Worm (Caenorhabditis elegans) whole organism, early embryonic: Measurements from ENCODE around the gene ZK1010.12.

Experiments used
- B0310.2 ChIP-seq: sonication (generic microtip); optimal IDR thresholded peaks from 2 replicates; lab custom pipeline; 2016; ENCODE audit warnings: mild to moderate bottlenecking, missing genetic modification characterization, missing compliant biosample characterization
- F13C5.2 ChIP-seq: sonication (generic microtip); optimal IDR thresholded peaks from 2 replicates; lab custom pipeline; 2017; ENCODE audit warnings: mild to moderate bottlenecking, missing genetic modification characterization, inconsistent platforms, missing compliant biosample characterization
- aly-1 ChIP-seq: sonication (generic microtip); optimal IDR thresholded peaks from 2 replicates; lab custom pipeline; 2016; ENCODE audit warnings: missing genetic modification characterization, missing compliant biosample characterization
- ama-1 ChIP-seq: fragments of 150-350 bp; optimal IDR thresholded peaks from 2 replicates; lab custom pipeline; 2014
- ceh-13 ChIP-seq: fragments of 200-800 bp; sonication (Bioruptor generic); optimal IDR thresholded peaks from 2 replicates; lab custom pipeline; 2018; ENCODE audit warnings: mild to moderate bottlenecking, missing genetic modification characterization, missing compliant biosample characterization
- ceh-36 ChIP-seq: sonication (generic microtip); optimal IDR thresholded peaks from 2 replicates; lab custom pipeline; 2016; ENCODE audit warnings: missing genetic modification characterization, inconsistent platforms, missing compliant biosample characterization
- ets-7 ChIP-seq: sonication (generic microtip); optimal IDR thresholded peaks from 2 replicates; lab custom pipeline; 2016; ENCODE audit warnings: missing genotype, missing genetic modification characterization, missing compliant biosample characterization
- flt-1 ChIP-seq: fragments of 200-800 bp; sonication (Bioruptor generic); IDR thresholded peaks from 2 replicates; pipeline ENCODE4 v1.3.6; 2022; ENCODE audit warnings: missing genetic modification characterization, missing compliant biosample characterization
- hmbx-1 ChIP-seq: sonication (generic microtip); optimal IDR thresholded peaks from 2 replicates; lab custom pipeline; 2016; ENCODE audit warnings: mild to moderate bottlenecking, missing genetic modification characterization, missing compliant biosample characterization
- hmg-4 ChIP-seq: fragments of 200-800 bp; sonication (Bioruptor generic); optimal IDR thresholded peaks from 2 replicates; lab custom pipeline; 2018; ENCODE audit warnings: mild to moderate bottlenecking, missing genetic modification characterization, missing compliant biosample characterization
- hnd-1 ChIP-seq: sonication (generic microtip); optimal IDR thresholded peaks from 2 replicates; lab custom pipeline; 2016; ENCODE audit warnings: missing genetic modification characterization, missing compliant biosample characterization
- pes-1 ChIP-seq: fragments of 200-800 bp; sonication (Bioruptor generic); IDR thresholded peaks from 2 replicates; pipeline ENCODE4 v1.3.6; 2022; ENCODE audit warnings: missing genetic modification reagents, missing genetic modification characterization, missing compliant biosample characterization
- scrt-1 ChIP-seq: fragments of 200-800 bp; sonication (Bioruptor generic); IDR thresholded peaks from 2 replicates; pipeline ENCODE4 v1.3.6; 2022; ENCODE audit warnings: missing genetic modification characterization, missing compliant biosample characterization
- sea-1 ChIP-seq: fragments of 200-800 bp; sonication (Bioruptor generic); conservative IDR thresholded peaks from 2 replicates; pipeline ENCODE4 v1.3.6; 2022; ENCODE audit warnings: missing genetic modification characterization, missing compliant biosample characterization
- tbx-11 ChIP-seq: fragments of 200-800 bp; sonication (Bioruptor generic); IDR thresholded peaks from 2 replicates; pipeline ENCODE4 v1.3.6; 2022; ENCODE audit warnings: missing genetic modification characterization, missing compliant biosample characterization
- tbx-37 ChIP-seq: fragments of 200-800 bp; sonication (Bioruptor generic); conservative IDR thresholded peaks from 2 replicates; pipeline ENCODE4 v1.3.6; 2022; ENCODE audit warnings: missing genetic modification reagents, missing genetic modification characterization, missing compliant biosample characterization
- tra-4 ChIP-seq: sonication (generic microtip); optimal IDR thresholded peaks from 2 replicates; lab custom pipeline; 2017; ENCODE audit warnings: missing genetic modification characterization, missing compliant biosample characterization

The ZK1010.12 gene

ce11 chrIII:13000457-13000856, 9.4 kb downstream of the ZK1010.12 start, which contains the start of gene ZK1010.8:
TSS of gene ZK1010.8 (minus strand) at chrIII:13000670.
- TF ChIP-seq flt-1 (GFP tag; lab: Robert Waterston, UW) (no peak), B0310.2 (tag; lab: Kevin White, UChicago) (no peak), hmg-4 (GFP tag; lab: Kevin White, UChicago) (no peak), hnd-1 (tag; lab: Kevin White, UChicago) (no peak), sea-1 (GFP tag; lab: Robert Waterston, UW) (no peak), tbx-37 (GFP tag; lab: Robert Waterston, UW) (no peak), pes-1 (GFP tag; lab: Robert Waterston, UW) (no peak), ceh-13 (no peak), F13C5.2 (tag; lab: Kevin White, UChicago) (no peak), hmbx-1 (no peak), ama-1 (lab: Kevin White, UChicago) (no peak), scrt-1 (GFP tag; lab: Robert Waterston, UW) (no peak), aly-1 (no peak), tra-4 (tag; lab: Kevin White, UChicago) (no peak), ets-7 (no peak), ceh-36 (tag; lab: Kevin White, UChicago) (no peak), tbx-11 (GFP tag; lab: Robert Waterston, UW) (no peak)

ce11 chrIII:13002098-13002497, 11.0 kb downstream of the ZK1010.12 start, which contains the start of gene ZK1010.10:
TSS of gene ZK1010.10 (plus strand) at chrIII:13002383.
- TF ChIP-seq hnd-1 (tag; lab: Kevin White, UChicago) = no peak
- TF ChIP-seq hmg-4 (GFP tag; lab: Kevin White, UChicago) = peak; percentile 9
- no peak for TF ChIP-seq B0310.2 (tag; lab: Kevin White, UChicago)
- TF ChIP-seq aly-1 = no peak
- TF ChIP-seq tra-4 (tag; lab: Kevin White, UChicago) = no peak
- no peak for TF ChIP-seq sea-1 (GFP tag; lab: Robert Waterston, UW)
- TF ChIP-seq tbx-37 (GFP tag; lab: Robert Waterston, UW) = no peak
- TF ChIP-seq pes-1 (GFP tag; lab: Robert Waterston, UW) = no peak
- no peak for TF ChIP-seq tbx-11 (GFP tag; lab: Robert Waterston, UW)
- no peak for TF ChIP-seq ceh-36 (tag; lab: Kevin White, UChicago)
- peak; percentile 42 for TF ChIP-seq F13C5.2 (tag; lab: Kevin White, UChicago)

ce11 chrIII:13004316-13004715, 13.2 kb downstream of the ZK1010.12 start:
- no peak for TF ChIP-seq tbx-11 (GFP tag; lab: Robert Waterston, UW)
- peak; percentile 94 for TF ChIP-seq ceh-36 (tag; lab: Kevin White, UChicago)

DNA sequence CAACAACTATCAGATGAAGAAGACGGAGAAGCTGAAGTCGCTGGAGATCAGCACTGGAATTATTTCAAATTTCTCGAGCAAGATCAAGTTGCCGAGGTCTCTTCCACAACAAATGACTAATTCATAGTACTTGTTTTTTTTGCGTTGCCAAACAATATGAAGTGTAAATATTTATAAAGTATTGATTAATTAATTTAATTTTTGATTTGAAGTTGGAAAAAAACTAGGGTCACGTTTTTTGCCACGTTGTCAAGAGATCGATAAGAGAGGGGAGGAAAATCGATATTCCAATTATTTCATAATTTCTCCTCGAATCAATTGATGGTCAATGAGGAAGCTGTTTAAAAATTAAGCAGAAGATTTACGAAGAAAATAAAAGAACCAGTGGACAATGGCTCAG, 14.1 kb downstream of the ZK1010.12 start, which contains the start of gene snf-7:
TSS of gene snf-7 (plus strand) at position 301 of the 400 bp plus-strand sequence.
- no peak for TF ChIP-seq tbx-37 (GFP tag; lab: Robert Waterston, UW)
- TF ChIP-seq hmg-4 (GFP tag; lab: Kevin White, UChicago) = no peak
- TF ChIP-seq aly-1 = no peak
- TF ChIP-seq tbx-11 (GFP tag; lab: Robert Waterston, UW) = no peak
- TF ChIP-seq hmbx-1 = no peak
- no peak for TF ChIP-seq F13C5.2 (tag; lab: Kevin White, UChicago)
- TF ChIP-seq scrt-1 (GFP tag; lab: Robert Waterston, UW) = no peak

DNA sequence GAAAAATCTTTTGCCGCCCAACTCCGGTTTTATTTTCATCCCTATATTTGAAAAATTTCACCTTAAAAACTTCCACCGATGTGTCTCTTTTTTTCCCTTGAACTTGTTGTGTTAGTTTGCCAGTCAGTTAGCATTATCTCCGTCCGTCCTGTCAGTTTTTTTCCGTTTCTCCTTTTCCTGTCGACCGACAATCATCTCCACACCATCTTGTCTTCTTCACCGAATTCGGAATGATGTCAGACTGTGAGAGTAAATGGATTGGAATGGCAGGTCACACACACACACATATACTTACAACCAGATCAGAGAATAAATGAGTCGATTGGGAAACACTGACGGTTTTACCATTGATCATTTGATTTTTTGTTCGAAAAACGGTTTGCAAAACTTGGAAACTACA, 20.8 kb downstream of the ZK1010.12 start:
- TF ChIP-seq pes-1 (GFP tag; lab: Robert Waterston, UW) = no peak
- no peak for TF ChIP-seq hmbx-1
- TF ChIP-seq F13C5.2 (tag; lab: Kevin White, UChicago) = no peak
- TF ChIP-seq sea-1 (GFP tag; lab: Robert Waterston, UW) = no peak
- TF ChIP-seq tra-4 (tag; lab: Kevin White, UChicago) = no peak
- TF ChIP-seq ets-7 = no peak
- no peak for TF ChIP-seq scrt-1 (GFP tag; lab: Robert Waterston, UW)
- TF ChIP-seq B0310.2 (tag; lab: Kevin White, UChicago) = no peak
- TF ChIP-seq tbx-37 (GFP tag; lab: Robert Waterston, UW) = no peak
- TF ChIP-seq aly-1 = no peak
- TF ChIP-seq hnd-1 (tag; lab: Kevin White, UChicago) = no peak
- no peak for TF ChIP-seq ceh-13
- TF ChIP-seq hmg-4 (GFP tag; lab: Kevin White, UChicago) = no peak
- no peak for TF ChIP-seq flt-1 (GFP tag; lab: Robert Waterston, UW)
- TF ChIP-seq tbx-11 (GFP tag; lab: Robert Waterston, UW) = no peak
- no peak for TF ChIP-seq ceh-36 (tag; lab: Kevin White, UChicago)
- TF ChIP-seq ama-1 (lab: Kevin White, UChicago) = no peak

- TF ChIP-seq tbx-11 (GFP tag; lab: Robert Waterston, UW) = no peak
- TF ChIP-seq tra-4 (tag; lab: Kevin White, UChicago) = no peak
- no peak for TF ChIP-seq ets-7
- no peak for TF ChIP-seq scrt-1 (GFP tag; lab: Robert Waterston, UW)
- no peak for TF ChIP-seq hmbx-1
- TF ChIP-seq ceh-13 = no peak
- no peak for TF ChIP-seq F13C5.2 (tag; lab: Kevin White, UChicago)
- TF ChIP-seq ama-1 (lab: Kevin White, UChicago) = no peak
- no peak for TF ChIP-seq pes-1 (GFP tag; lab: Robert Waterston, UW)
Measured at ce11 chrIII:13013912-13014311, 22.8 kb downstream of the ZK1010.12 start.

DNA sequence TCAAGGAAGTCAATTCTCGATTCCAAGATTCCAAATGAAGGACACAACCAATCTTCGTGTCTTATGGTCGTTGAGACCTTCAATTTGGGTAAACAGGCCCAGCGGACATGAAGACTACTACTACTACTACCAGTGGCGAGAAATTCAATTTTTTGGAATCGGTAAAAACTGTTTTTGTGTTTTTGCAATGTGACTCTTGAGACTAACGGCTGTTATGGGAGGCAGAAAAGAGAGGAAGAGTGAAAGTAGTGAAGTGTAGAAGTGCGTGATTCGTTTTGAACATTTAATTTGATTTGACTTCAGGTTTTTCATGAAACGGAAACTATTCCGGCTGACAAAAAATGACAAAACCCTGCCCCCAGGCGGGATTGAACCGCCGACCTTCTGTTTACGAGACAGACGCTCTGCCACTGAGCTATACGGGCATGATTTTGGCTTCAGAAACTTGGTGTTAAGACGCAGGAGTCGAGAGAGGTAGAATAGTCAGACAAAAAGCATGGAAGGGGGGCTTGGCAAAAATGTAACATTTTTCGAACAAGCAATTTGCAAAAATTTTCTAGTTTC, 24.7 kb downstream of the ZK1010.12 start:
- TF ChIP-seq aly-1 (no peak), hmbx-1 (no peak), tbx-37 (GFP tag; lab: Robert Waterston, UW) (no peak), B0310.2 (tag; lab: Kevin White, UChicago) (no peak), F13C5.2 (tag; lab: Kevin White, UChicago) (no peak), flt-1 (GFP tag; lab: Robert Waterston, UW) (no peak)
